Fruit fly (Drosophila melanogaster) whole organism, prepupa: ENCODE results near the gene CG5122.

Source experiments
- Blimp-1 ChIP-seq: fragments of 200-800 bp; sonication (Bioruptor generic); optimal IDR thresholded peaks from 3 replicates; lab custom pipeline; 2017; ENCODE audit warnings: missing biosample characterization, missing genetic modification characterization, mild to moderate bottlenecking, moderate library complexity, missing genetic modification reagents
- CG10631 ChIP-seq: fragments of 200-800 bp; sonication (Bioruptor generic); optimal IDR thresholded peaks from 2 replicates; lab custom pipeline; 2016; ENCODE audit warnings: missing biosample characterization, missing genetic modification characterization
- CG9139 ChIP-seq: fragments of 200-800 bp; sonication (Bioruptor generic); optimal IDR thresholded peaks from 3 replicates; lab custom pipeline; 2017; ENCODE audit warnings: missing biosample characterization, mild to moderate bottlenecking, missing genetic modification characterization
- Eip78C ChIP-seq: fragments of 200-800 bp; sonication (Bioruptor generic); peaks from one replicate; lab custom pipeline; 2016; ENCODE audit warnings: missing biosample characterization, missing genetic modification characterization
- Hr39 ChIP-seq: fragments of 200-800 bp; sonication (Bioruptor generic); optimal IDR thresholded peaks from 2 replicates; lab custom pipeline; 2016; ENCODE audit warnings: missing biosample characterization, missing genetic modification characterization
- OdsH ChIP-seq: fragments of 200-800 bp; sonication (Bioruptor generic); optimal IDR thresholded peaks from 3 replicates; lab custom pipeline; 2016; ENCODE audit warnings: missing biosample characterization, missing genetic modification characterization
- acj6 ChIP-seq: fragments of 200-800 bp; sonication (Bioruptor generic); optimal IDR thresholded peaks from 3 replicates; lab custom pipeline; 2016; ENCODE audit warnings: missing biosample characterization, missing genetic modification characterization
- esn ChIP-seq: fragments of 200-800 bp; sonication (Bioruptor generic); optimal IDR thresholded peaks from 2 replicates; lab custom pipeline; 2016; ENCODE audit warnings: missing biosample characterization, mild to moderate bottlenecking, missing genetic modification characterization, moderate library complexity
- fd59A ChIP-seq: fragments of 200-800 bp; sonication (Bioruptor generic); optimal IDR thresholded peaks from 2 replicates; lab custom pipeline; 2017; ENCODE audit warnings: missing biosample characterization, mild to moderate bottlenecking, missing genetic modification characterization, missing genetic modification reagents
- net ChIP-seq: fragments of 200-800 bp; sonication (Bioruptor generic); optimal IDR thresholded peaks from 3 replicates; lab custom pipeline; 2016; ENCODE audit warnings: missing biosample characterization, missing genetic modification characterization
- ss ChIP-seq, 2 experiments: fragments of 200-800 bp; sonication (Bioruptor generic); optimal IDR thresholded peaks; 2 replicates in 1 of 2; 3 replicates in 1 of 2; lab custom pipeline; 2017 to 2018; ENCODE audit warnings: mild to moderate bottlenecking in 2 of 2, missing biosample characterization in 2 of 2, missing genetic modification characterization in 2 of 2, moderate library complexity in 1 of 2

- TF ChIP-seq acj6 (GFP tag; lab: Kevin White, UChicago), result no peak
- TF ChIP-seq OdsH, result no peak
- no peak for TF ChIP-seq fd59A (GFP tag; lab: Kevin White, UChicago)
- TF ChIP-seq CG10631 (GFP tag; lab: Kevin White, UChicago), result no peak
- TF ChIP-seq Eip78C (GFP tag; lab: Kevin White, UChicago), result no peak
- no peak for TF ChIP-seq ss (GFP tag; optimal IDR thresholded peaks at IDR 0.05; lab: Kevin White, UChicago)
- TF ChIP-seq esn (GFP tag; lab: Kevin White, UChicago), result no peak
- TF ChIP-seq Hr39 (GFP tag; lab: Kevin White, UChicago), result no peak
- TF ChIP-seq CG9139 (GFP tag; lab: Kevin White, UChicago), result no peak
- TF ChIP-seq Blimp-1 (GFP tag; lab: Kevin White, UChicago), result no peak
- TF ChIP-seq net (GFP tag; lab: Kevin White, UChicago), result no peak
Observed at dm6 chr2L:13165802-13166347, 35.5 kb downstream of the CG5122 start, which contains the start of gene DnaJ-H.
